Fruit fly (Drosophila melanogaster): ENCODE data around the gene Atg8a.

- TF ChIP-seq D1 (tag; optimal IDR thresholded peaks at IDR 0.05) (no peak), CG10348 (GFP tag; IDR thresholded peaks at IDR 0.05) (no peak), EcR (GFP tag; optimal IDR thresholded peaks at IDR 0.05) (peak; percentile 65), Ets98B (GFP tag; IDR thresholded peaks at IDR 0.05) (peak; percentile 41; the same call in 1 of the 2 replicates), CG4496 (GFP tag; IDR thresholded peaks at IDR 0.05) (no peak), CG15710 (tag; optimal IDR thresholded peaks at IDR 0.05) (no peak)
Measured at dm6 chrX:10762959-10763883, 4.9 kb downstream of the Atg8a start.

Data from whole organism, pupa.